Worm (Caenorhabditis elegans) whole organism, L1 larva: ENCODE data around the gene F28G4.3.

Source experiments
- ceh-82 ChIP-seq, 3 experiments: fragments of 150-350 bp in 1 of 3; sonication (generic microtip) in 2 of 3; optimal IDR thresholded peaks; 2 replicates each; lab custom pipeline; 2014 to 2017; ENCODE audit warnings: missing biosample characterization in 3 of 3, missing genetic modification characterization in 3 of 3
- hpl-2 ChIP-seq: fragments of 150-350 bp; optimal IDR thresholded peaks from 2 replicates; lab custom pipeline; 2014; ENCODE audit warnings: missing biosample characterization, missing genetic modification reagents, missing genetic modification characterization
- lsy-2 ChIP-seq, 2 experiments: fragments of 150-350 bp; optimal IDR thresholded peaks; 2 replicates each; lab custom pipeline; 2014; ENCODE audit warnings: missing biosample characterization in 2 of 2, missing genetic modification characterization in 2 of 2
- mef-2 ChIP-seq: fragments of 150-350 bp; optimal IDR thresholded peaks from 2 replicates; lab custom pipeline; 2014; ENCODE audit warnings: missing biosample characterization, missing genetic modification characterization
- mep-1 ChIP-seq: fragments of 150-350 bp; optimal IDR thresholded peaks from 2 replicates; lab custom pipeline; 2014; ENCODE audit warnings: missing biosample characterization, missing genetic modification characterization
- skn-1 ChIP-seq: fragments of 150-350 bp; optimal IDR thresholded peaks from 2 replicates; lab custom pipeline; 2014; ENCODE audit warnings: missing biosample characterization, missing genetic modification characterization
- unc-62 ChIP-seq: fragments of 150-350 bp; optimal IDR thresholded peaks from 2 replicates; lab custom pipeline; 2014; ENCODE audit warnings: missing biosample characterization, missing genetic modification reagents, missing genetic modification characterization

- no peak for TF ChIP-seq skn-1 (tag; lab: Kevin White, UChicago)
- TF ChIP-seq mep-1 (tag; lab: Kevin White, UChicago): no peak
- TF ChIP-seq lsy-2 (tag; optimal IDR thresholded peaks at IDR 0.05; lab: Kevin White, UChicago): no peak
- TF ChIP-seq mef-2 (tag; lab: Kevin White, UChicago): no peak
- no peak for TF ChIP-seq unc-62 (GFP tag; lab: Kevin White, UChicago)
- TF ChIP-seq hpl-2 (GFP tag; lab: Kevin White, UChicago): no peak
- TF ChIP-seq ceh-82 (tag; optimal IDR thresholded peaks at IDR 0.05; lab: Kevin White, UChicago): no peak
These were observed 38.4 kb downstream of the F28G4.3 start for ce11 chrV:16249105-16249504.
